Fruit fly (Drosophila melanogaster) whole organism, wandering third instar larva: ENCODE results near the gene msb1l.
A peak's percentile ranks its signal among the peaks of the same experiment; 100 is the strongest.

ENCODE experiments used
- Abd-B ChIP-seq: fragments of >200 bp; optimal IDR thresholded peaks from 2 replicates; lab custom pipeline; 2017; ENCODE audit warnings: missing biosample characterization, missing genetic modification characterization
- CG32264 ChIP-seq: fragments of 200-800 bp; sonication (Bioruptor generic); optimal IDR thresholded peaks from 2 replicates; lab custom pipeline; 2016; ENCODE audit warnings: missing biosample characterization, missing genetic modification characterization
- CG9705 ChIP-seq: fragments of 200-800 bp; sonication (Bioruptor generic); optimal IDR thresholded peaks from 2 replicates; lab custom pipeline; 2018; ENCODE audit warnings: missing biosample characterization, mild to moderate bottlenecking, missing genetic modification characterization
- CrebA ChIP-seq: fragments of 200-800 bp; sonication (Bioruptor generic); optimal IDR thresholded peaks from 2 replicates; lab custom pipeline; 2016; ENCODE audit warnings: missing biosample characterization, mild to moderate bottlenecking, missing genetic modification characterization, borderline replicate concordance
- Dfd ChIP-seq: fragments of >200 bp; optimal IDR thresholded peaks from 2 replicates; lab custom pipeline; 2017; ENCODE audit warnings: missing biosample characterization, missing genetic modification characterization
- Dif ChIP-seq: fragments of 200-275, 200-300 bp; sonication (Bioruptor generic); optimal IDR thresholded peaks from 2 replicates; lab custom pipeline; 2018; ENCODE audit warnings: missing biosample characterization, missing genetic modification characterization; ENCODE audit not compliant: partially characterized antibody
- GATAd ChIP-seq: sonication (Bioruptor generic); optimal IDR thresholded peaks from 2 replicates; lab custom pipeline; 2016; ENCODE audit warnings: missing biosample characterization, missing genetic modification characterization
- HLH106 ChIP-seq: fragments of 200-800 bp; optimal IDR thresholded peaks from 3 replicates; lab custom pipeline; 2019; ENCODE audit warnings: missing biosample characterization, mild to moderate bottlenecking, missing genetic modification characterization, moderate library complexity
- Hnf4 ChIP-seq: fragments of 200-800 bp; sonication (Bioruptor generic); optimal IDR thresholded peaks from 2 replicates; lab custom pipeline; 2016; ENCODE audit warnings: missing biosample characterization, mild to moderate bottlenecking, missing genetic modification characterization
- Hr78 ChIP-seq: fragments of >200 bp; optimal IDR thresholded peaks from 2 replicates; lab custom pipeline; 2017; ENCODE audit warnings: missing biosample characterization, missing genetic modification characterization
- Hr83 ChIP-seq: fragments of 200-300 bp; sonication (Bioruptor generic); optimal IDR thresholded peaks from 2 replicates; lab custom pipeline; 2016; ENCODE audit warnings: missing biosample characterization, mild to moderate bottlenecking, missing genetic modification characterization, moderate library complexity; ENCODE audit not compliant: poor library complexity, severe bottlenecking
- Jra ChIP-seq: sonication (Bioruptor generic); optimal IDR thresholded peaks from 2 replicates; lab custom pipeline; 2016; ENCODE audit warnings: missing biosample characterization, missing genetic modification characterization
- Mio ChIP-seq: sonication (Bioruptor generic); optimal IDR thresholded peaks from 2 replicates; lab custom pipeline; 2016; ENCODE audit warnings: missing biosample characterization, missing genetic modification characterization
- Myc ChIP-seq: fragments of >200 bp; optimal IDR thresholded peaks from 2 replicates; lab custom pipeline; 2017
- N ChIP-seq: fragments of >200 bp; optimal IDR thresholded peaks from 2 replicates; lab custom pipeline; 2018; ENCODE audit warnings: missing biosample characterization, missing external identifiers, missing genetic modification characterization
- OdsH ChIP-seq: fragments of 200-800 bp; sonication (Bioruptor generic); optimal IDR thresholded peaks from 2 replicates; lab custom pipeline; 2016; ENCODE audit warnings: missing biosample characterization, mild to moderate bottlenecking, missing genetic modification characterization
- Rel ChIP-seq, 2 experiments: fragments of 200-800 bp; sonication (Bioruptor generic) in 1 of 2; optimal IDR thresholded peaks; 2 replicates in 1 of 2; 3 replicates in 1 of 2; lab custom pipeline; 2016 to 2019; ENCODE audit warnings: mild to moderate bottlenecking in 2 of 2, missing biosample characterization in 2 of 2, missing genetic modification characterization in 2 of 2, moderate library complexity in 1 of 2
- Sp1 ChIP-seq: fragments of 200-800 bp; sonication (Bioruptor generic); optimal IDR thresholded peaks from 3 replicates; lab custom pipeline; 2019; ENCODE audit warnings: missing biosample characterization, mild to moderate bottlenecking, missing genetic modification characterization, moderate library complexity
- Vsx2 ChIP-seq: fragments of 200-300, 225-300 bp; sonication (Bioruptor generic); optimal IDR thresholded peaks from 2 replicates; lab custom pipeline; 2018; ENCODE audit warnings: missing biosample characterization, missing genetic modification characterization; ENCODE audit not compliant: partially characterized antibody
- br ChIP-seq: fragments of 200-800 bp; sonication (Bioruptor generic); optimal IDR thresholded peaks from 2 replicates; lab custom pipeline; 2016; ENCODE audit warnings: missing biosample characterization, missing genetic modification characterization
- brk ChIP-seq: fragments of 200-800 bp; sonication (Bioruptor generic); optimal IDR thresholded peaks from 2 replicates; lab custom pipeline; 2016; ENCODE audit warnings: missing biosample characterization, mild to moderate bottlenecking, missing genetic modification characterization
- dl ChIP-seq, 2 experiments: fragments of 175-275, 200-275 bp in 1 of 2; fragments of 200-275 bp in 1 of 2; sonication (Bioruptor generic); optimal IDR thresholded peaks; lab custom pipeline; 2018; ENCODE audit warnings: mild to moderate bottlenecking in 2 of 2, missing biosample characterization in 2 of 2, missing genetic modification characterization in 2 of 2, moderate library complexity in 2 of 2; ENCODE audit not compliant: partially characterized antibody in 2 of 2, insufficient read depth in 1 of 2
- dmrt93B ChIP-seq: fragments of 200-800 bp; sonication (Bioruptor generic); optimal IDR thresholded peaks from 2 replicates; lab custom pipeline; 2018; ENCODE audit warnings: missing biosample characterization, mild to moderate bottlenecking, missing genetic modification characterization
- dsf ChIP-seq: sonication (Bioruptor generic); optimal IDR thresholded peaks from 2 replicates; lab custom pipeline; 2016; ENCODE audit warnings: missing biosample characterization, missing genetic modification characterization, borderline replicate concordance
- ey ChIP-seq: fragments of 200-800 bp; sonication (Bioruptor generic); optimal IDR thresholded peaks from 2 replicates; lab custom pipeline; 2016; ENCODE audit warnings: missing biosample characterization, missing genetic modification characterization
- foxo ChIP-seq, 2 experiments: fragments of 200-800 bp; sonication (Bioruptor generic); optimal IDR thresholded peaks; 2 replicates in 1 of 2; 3 replicates in 1 of 2; lab custom pipeline; 2016 to 2017; ENCODE audit warnings: missing biosample characterization in 2 of 2, missing genetic modification characterization in 2 of 2
- fru ChIP-seq: fragments of 200-800 bp; sonication (Bioruptor generic); optimal IDR thresholded peaks from 3 replicates; lab custom pipeline; 2016; ENCODE audit warnings: missing biosample characterization, mild to moderate bottlenecking, missing genetic modification characterization
- h ChIP-seq: fragments of 200-800 bp; sonication (Bioruptor generic); optimal IDR thresholded peaks from 3 replicates; lab custom pipeline; 2016; ENCODE audit warnings: missing biosample characterization, mild to moderate bottlenecking, missing genetic modification characterization
- jim ChIP-seq: fragments of 175-275, 200-325 bp; sonication (Bioruptor generic); optimal IDR thresholded peaks from 2 replicates; lab custom pipeline; 2016; ENCODE audit warnings: missing biosample characterization, mild to moderate bottlenecking, missing genetic modification characterization
- lola ChIP-seq: fragments of >200 bp; optimal IDR thresholded peaks from 2 replicates; lab custom pipeline; 2017; ENCODE audit warnings: missing biosample characterization, missing genetic modification characterization
- pan ChIP-seq: fragments of >200 bp; optimal IDR thresholded peaks from 2 replicates; lab custom pipeline; 2017
- psq ChIP-seq: fragments of 200-800 bp; sonication (Bioruptor generic); optimal IDR thresholded peaks from 3 replicates; lab custom pipeline; 2017; ENCODE audit warnings: missing biosample characterization, mild to moderate bottlenecking, missing genetic modification characterization, moderate library complexity
- rgr ChIP-seq: fragments of 200-800 bp; sonication (Bioruptor generic); optimal IDR thresholded peaks from 3 replicates; lab custom pipeline; 2016; ENCODE audit warnings: missing biosample characterization, mild to moderate bottlenecking, missing genetic modification characterization
- sage ChIP-seq: fragments of 200-800 bp; sonication (Bioruptor generic); optimal IDR thresholded peaks from 2 replicates; lab custom pipeline; 2016; ENCODE audit warnings: missing biosample characterization, mild to moderate bottlenecking, missing genetic modification characterization
- sv ChIP-seq: fragments of 200-800 bp; sonication (Bioruptor generic); optimal IDR thresholded peaks from 3 replicates; lab custom pipeline; 2016; ENCODE audit warnings: missing biosample characterization, missing genetic modification characterization
- usp ChIP-seq: fragments of >200 bp; optimal IDR thresholded peaks from 2 replicates; lab custom pipeline; 2017; ENCODE audit warnings: missing biosample characterization, missing genetic modification characterization
- woc ChIP-seq: sonication (Bioruptor generic); optimal IDR thresholded peaks from 2 replicates; lab custom pipeline; 2016; ENCODE audit warnings: missing biosample characterization, mild to moderate bottlenecking, missing genetic modification characterization

The msb1l gene

DNA sequence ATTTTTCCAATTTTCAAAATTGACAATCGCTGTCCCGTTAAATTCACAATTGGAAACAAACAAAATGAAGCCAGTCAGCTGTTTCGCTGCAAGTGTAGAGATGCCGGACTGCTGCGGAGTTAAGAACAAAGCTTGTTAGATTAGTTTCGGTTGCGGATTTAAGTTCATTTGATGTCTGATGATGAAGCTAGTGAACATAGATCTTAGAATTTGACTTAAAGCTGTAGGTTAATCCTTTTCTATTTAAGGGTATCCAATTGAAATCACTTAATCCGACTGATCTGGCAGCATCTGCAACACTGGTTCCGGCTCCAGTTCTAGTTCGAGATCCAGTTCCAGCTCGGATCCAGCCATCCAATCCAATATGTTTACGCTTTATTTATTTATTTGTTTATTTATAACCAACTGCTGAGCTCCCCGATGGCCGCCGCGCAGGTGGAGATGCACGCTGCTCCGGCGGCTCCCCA, 6.5 kb downstream of the msb1l start, which contains the start of the genes PCNA2 and CG10366:
PCNA2 (minus strand) TSS at position 65 of the 467 bp plus-strand sequence.
CG10366 (plus strand) TSS at position 310 of the 467 bp plus-strand sequence.
- TF ChIP-seq Vsx2 (GFP tag; lab: Kevin White, UChicago) (no peak), sage (no peak), Sp1 (peak; percentile 66), dl (GFP tag; optimal IDR thresholded peaks at IDR 0.05; lab: Kevin White, UChicago; ENCODE audit: insufficient read depth in 1 of 2, partially characterized antibody in 2 of 2) (no peak), dsf (GFP tag; lab: Kevin White, UChicago) (no peak), Hr83 (GFP tag; lab: Kevin White, UChicago) (no peak), OdsH (peak; percentile 69), ey (GFP tag; lab: Kevin White, UChicago) (peak; percentile 80), rgr (peak; percentile 78), Dfd (GFP tag; lab: Kevin White, UChicago) (no peak), fru (peak; percentile 64), psq (peak; percentile 47), Hr78 (GFP tag; lab: Kevin White, UChicago) (no peak), jim (GFP tag; lab: Kevin White, UChicago) (peak; percentile 35), Jra (GFP tag; lab: Kevin White, UChicago) (peak; percentile 49), Myc (peak; percentile 63), pan (lab: Kevin White, UChicago) (no peak), HLH106 (peak; percentile 79), woc (GFP tag; lab: Kevin White, UChicago) (peak; percentile 13), br (GFP tag; lab: Kevin White, UChicago) (peak; percentile 68), Rel (GFP tag; optimal IDR thresholded peaks at IDR 0.05; lab: Kevin White, UChicago) (no peak), Rel (tag; optimal IDR thresholded peaks at IDR 0.05; lab: Kevin White, UChicago) (peak; percentile 73), CrebA (GFP tag; lab: Kevin White, UChicago) (no peak), dmrt93B (GFP tag; lab: Kevin White, UChicago) (no peak), brk (GFP tag; lab: Kevin White, UChicago) (no peak), CG32264 (no peak), N (GFP tag; lab: Kevin White, UChicago) (no peak), h (GFP tag; lab: Kevin White, UChicago) (peak; percentile 76), CG9705 (peak; percentile 72), foxo (GFP tag; optimal IDR thresholded peaks at IDR 0.05; lab: Kevin White, UChicago) (peak in 1 of 2 experiments; percentile 84), Hnf4 (GFP tag; lab: Kevin White, UChicago) (no peak), Dif (GFP tag; lab: Kevin White, UChicago) (no peak), sv (peak; percentile 46), usp (no peak), lola (GFP tag; lab: Kevin White, UChicago) (no peak), GATAd (no peak), Abd-B (no peak), Mio (no peak)

DNA sequence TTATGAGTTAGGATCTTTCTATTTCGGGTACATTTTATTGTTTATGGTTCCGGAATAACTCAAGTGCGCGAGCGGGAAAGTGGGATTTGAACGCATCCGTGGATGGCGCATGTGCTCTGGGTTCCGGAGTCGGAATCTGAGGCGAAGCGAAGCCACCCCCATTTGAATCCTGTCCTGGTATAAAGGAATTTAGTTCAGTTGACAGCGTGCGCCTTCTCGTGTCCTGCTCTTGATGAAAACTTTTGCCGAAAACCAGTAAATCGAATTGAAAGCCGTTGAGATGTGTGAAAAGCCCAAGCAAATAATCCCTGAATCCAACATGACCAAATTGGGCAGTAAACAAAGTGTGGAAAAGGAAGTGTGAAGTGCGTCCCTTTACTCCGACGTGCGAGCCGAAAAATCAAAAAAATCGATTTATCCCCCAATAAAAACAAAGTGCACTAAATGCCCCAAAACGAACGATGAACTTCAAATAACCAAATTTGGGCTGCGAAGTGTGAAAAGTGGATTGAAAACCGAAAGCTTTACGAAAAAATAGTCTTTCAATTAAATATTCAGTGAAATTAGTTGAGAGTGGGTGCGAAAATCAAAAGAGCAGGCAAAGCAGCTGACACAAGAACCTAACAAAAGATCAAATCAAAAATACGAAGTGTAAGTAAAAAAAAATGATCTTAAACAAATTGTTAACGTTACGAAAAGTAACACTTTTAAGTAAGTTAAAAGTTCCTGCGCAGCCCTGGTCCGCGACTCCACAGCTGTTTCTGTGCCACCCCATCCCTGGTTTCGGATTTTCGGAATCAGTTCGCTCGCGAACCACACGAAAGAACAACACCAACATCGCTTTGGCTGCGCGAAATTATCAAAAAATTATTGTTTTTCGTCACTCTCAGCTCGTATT, 9.2 kb downstream of the msb1l start, which contains the start of gene Lar:
Lar (plus strand) TSS at position 188 of the 898 bp plus-strand sequence.
- TF ChIP-seq brk (GFP tag; lab: Kevin White, UChicago) = no peak
- TF ChIP-seq sv = peak; percentile 72
- TF ChIP-seq jim (GFP tag; lab: Kevin White, UChicago) = no peak
- peak in 1 of 2 experiments; percentile 70 for TF ChIP-seq foxo (GFP tag; optimal IDR thresholded peaks at IDR 0.05; lab: Kevin White, UChicago)
- no peak for TF ChIP-seq Abd-B
- no peak for TF ChIP-seq sage
- peak; percentile 55 for TF ChIP-seq ey (GFP tag; lab: Kevin White, UChicago)
- peak; percentile 61 for TF ChIP-seq fru
- no peak for TF ChIP-seq Hnf4 (GFP tag; lab: Kevin White, UChicago)
- TF ChIP-seq h (GFP tag; lab: Kevin White, UChicago) = peak; percentile 61
- TF ChIP-seq HLH106 = peak; percentile 59
- TF ChIP-seq rgr = peak; percentile 70
- peak; percentile 63 for TF ChIP-seq woc (GFP tag; lab: Kevin White, UChicago)
- TF ChIP-seq dmrt93B (GFP tag; lab: Kevin White, UChicago) = no peak
- peak; percentile 43 for TF ChIP-seq psq
- TF ChIP-seq Hr78 (GFP tag; lab: Kevin White, UChicago) = no peak
- TF ChIP-seq Hr83 (GFP tag; lab: Kevin White, UChicago) = peak; percentile 72
- TF ChIP-seq br (GFP tag; lab: Kevin White, UChicago) = peak; percentile 65
- no peak for TF ChIP-seq Rel (GFP tag; optimal IDR thresholded peaks at IDR 0.05; lab: Kevin White, UChicago)
- peak; percentile 47 for TF ChIP-seq Rel (tag; optimal IDR thresholded peaks at IDR 0.05; lab: Kevin White, UChicago)
- peak; percentile 55 for TF ChIP-seq Sp1
- peak; percentile 41 for TF ChIP-seq OdsH
- TF ChIP-seq, all 38 proteins: peak for 14
